Worm (Caenorhabditis elegans) whole organism, young adult: ENCODE results near the gene spp-28.

Source experiments
- B0019.2 ChIP-seq: fragments of 200-800 bp; sonication (Bioruptor generic); conservative IDR thresholded peaks from 2 replicates; pipeline ENCODE4 v1.3.6; 2022; ENCODE audit warnings: missing genetic modification reagents, missing genetic modification characterization, missing compliant biosample characterization
- B0336.3 ChIP-seq: fragments of 200-800 bp; sonication (Bioruptor generic); IDR thresholded peaks from 2 replicates; pipeline ENCODE4 v1.3.6; 2022; ENCODE audit warnings: missing genetic modification characterization, missing compliant biosample characterization
- C17E4.6 ChIP-seq: fragments of 200-800 bp; sonication (Bioruptor generic); IDR thresholded peaks from 2 replicates; pipeline ENCODE4 v1.3.6; 2022; ENCODE audit warnings: missing genetic modification reagents, missing genetic modification characterization, missing compliant biosample characterization
- D2030.7 ChIP-seq: fragments of 200-800 bp; sonication (Bioruptor generic); IDR thresholded peaks from 2 replicates; pipeline ENCODE4 v1.3.6; 2022; ENCODE audit warnings: missing genetic modification reagents, missing genetic modification characterization, missing compliant biosample characterization
- F33H1.4 ChIP-seq: fragments of 200-800 bp; sonication (Bioruptor generic); IDR thresholded peaks from 2 replicates; pipeline ENCODE4 v1.3.6; 2022; ENCODE audit warnings: missing genetic modification reagents, missing genetic modification characterization, missing compliant biosample characterization
- F39B2.1 ChIP-seq: fragments of 200-800 bp; sonication (Bioruptor generic); IDR thresholded peaks from 2 replicates; pipeline ENCODE4 v1.3.6; 2022; ENCODE audit warnings: missing genetic modification reagents, missing genetic modification characterization, missing compliant biosample characterization
- F52B5.7 ChIP-seq: sonication (generic microtip); optimal IDR thresholded peaks from 2 replicates; lab custom pipeline; 2016; ENCODE audit warnings: mild to moderate bottlenecking, missing genetic modification characterization, missing compliant biosample characterization
- F57C9.4 ChIP-seq: sonication (generic microtip); optimal IDR thresholded peaks from 2 replicates; lab custom pipeline; 2017; ENCODE audit warnings: mild to moderate bottlenecking, missing genetic modification characterization, missing compliant biosample characterization
- K11D2.4 ChIP-seq: fragments of 200-800 bp; sonication (Bioruptor generic); IDR thresholded peaks from 2 replicates; pipeline ENCODE4 v1.3.6; 2022; ENCODE audit warnings: missing genetic modification reagents, missing genetic modification characterization, missing compliant biosample characterization
- Y53G8AR.9 ChIP-seq: fragments of 200-800 bp; sonication (Bioruptor generic); conservative IDR thresholded peaks from 2 replicates; pipeline ENCODE4 v1.3.6; 2022; ENCODE audit warnings: missing genetic modification reagents, missing genetic modification characterization, missing compliant biosample characterization
- Y95B8A.8 ChIP-seq: fragments of 200-800 bp; sonication (Bioruptor generic); IDR thresholded peaks from 2 replicates; pipeline ENCODE4 v1.3.6; 2022; ENCODE audit warnings: missing genetic modification reagents, missing genetic modification characterization, missing compliant biosample characterization
- athp-1 ChIP-seq: sonication (generic microtip); optimal IDR thresholded peaks from 2 replicates; lab custom pipeline; 2017; ENCODE audit warnings: mild to moderate bottlenecking, missing genetic modification characterization, missing compliant biosample characterization
- attf-6 ChIP-seq: fragments of 200-800 bp; sonication (Bioruptor generic); IDR thresholded peaks from 2 replicates; pipeline ENCODE4 v1.3.6; 2022; ENCODE audit warnings: missing genetic modification reagents, missing genetic modification characterization, missing compliant biosample characterization
- cebp-1 ChIP-seq, 2 experiments: fragments of 200-800 bp in 1 of 2; sonication (Bioruptor generic) in 1 of 2; sonication (generic microtip) in 1 of 2; IDR thresholded peaks in 1 of 2; optimal IDR thresholded peaks in 1 of 2; 2 replicates each; pipeline versions ENCODE4 v1.3.6 to Lab custom; 2017 to 2022; ENCODE audit warnings: missing compliant biosample characterization in 2 of 2, missing genetic modification characterization in 2 of 2, mild to moderate bottlenecking in 1 of 2, missing genetic modification reagents in 1 of 2, moderate library complexity in 1 of 2
- ceh-79 ChIP-seq: sonication (generic microtip); optimal IDR thresholded peaks from 2 replicates; lab custom pipeline; 2017; ENCODE audit warnings: mild to moderate bottlenecking, missing genetic modification characterization, missing compliant biosample characterization
- chd-7 ChIP-seq: sonication (generic microtip); optimal IDR thresholded peaks from 2 replicates; lab custom pipeline; 2016; ENCODE audit warnings: mild to moderate bottlenecking, missing genetic modification characterization, moderate library complexity, missing compliant biosample characterization
- egl-44 ChIP-seq: fragments of 200-800 bp; sonication (Bioruptor generic); IDR thresholded peaks from 2 replicates; pipeline ENCODE4 v1.3.6; 2022; ENCODE audit warnings: missing genetic modification reagents, missing genetic modification characterization, missing compliant biosample characterization
- hmg-20 ChIP-seq: fragments of 200-800 bp; sonication (Bioruptor generic); IDR thresholded peaks from 2 replicates; pipeline ENCODE4 v1.3.6; 2022; ENCODE audit warnings: missing genetic modification reagents, missing genetic modification characterization, missing compliant biosample characterization
- let-526 ChIP-seq: fragments of 200-800 bp; sonication (Bioruptor generic); IDR thresholded peaks from 2 replicates; pipeline ENCODE4 v1.3.6; 2022; ENCODE audit warnings: missing genetic modification reagents, missing genetic modification characterization, missing compliant biosample characterization
- lin-26 ChIP-seq: fragments of 200-800 bp; sonication (Bioruptor generic); IDR thresholded peaks from 2 replicates; pipeline ENCODE4 v1.3.6; 2022; ENCODE audit warnings: missing genetic modification reagents, missing genetic modification characterization, missing compliant biosample characterization
- lin-35 ChIP-seq, 3 experiments: fragments of 150-350 bp in 2 of 3; sonication (generic microtip) in 1 of 3; optimal IDR thresholded peaks; 2 replicates each; lab custom pipeline; 2014 to 2018; ENCODE audit warnings: missing biosample characterization in 3 of 3, missing genetic modification characterization in 3 of 3, missing genetic modification reagents in 3 of 3
- madf-6 ChIP-seq: fragments of 200-800 bp; sonication (Bioruptor generic); IDR thresholded peaks from 2 replicates; pipeline ENCODE4 v1.3.6; 2022; ENCODE audit warnings: missing genetic modification reagents, missing genetic modification characterization, missing compliant biosample characterization
- mel-28 ChIP-seq: sonication (generic microtip); optimal IDR thresholded peaks from 2 replicates; lab custom pipeline; 2016; ENCODE audit warnings: borderline replicate concordance, mild to moderate bottlenecking, missing genetic modification characterization, missing compliant biosample characterization
- mxl-1 ChIP-seq: sonication (generic microtip); optimal IDR thresholded peaks from 2 replicates; lab custom pipeline; 2016; ENCODE audit warnings: missing genetic modification characterization, missing compliant biosample characterization
- nfyb-1 ChIP-seq: fragments of 200-800 bp; sonication (Bioruptor generic); IDR thresholded peaks from 2 replicates; pipeline ENCODE4 v1.3.6; 2022; ENCODE audit warnings: missing genetic modification reagents, missing genetic modification characterization, missing compliant biosample characterization
- nhr-90 ChIP-seq: sonication (generic microtip); optimal IDR thresholded peaks from 2 replicates; lab custom pipeline; 2016; ENCODE audit warnings: missing genotype, mild to moderate bottlenecking, missing genetic modification characterization, missing compliant biosample characterization
- pha-4 ChIP-seq: fragments of 150-350 bp; sonication (generic microtip); optimal IDR thresholded peaks from 2 replicates; lab custom pipeline; 2014; ENCODE audit warnings: missing biosample characterization, missing genetic modification reagents, missing genetic modification characterization
- repo-1 ChIP-seq: sonication (generic microtip); optimal IDR thresholded peaks from 2 replicates; lab custom pipeline; 2017; ENCODE audit warnings: mild to moderate bottlenecking, missing genetic modification characterization, missing compliant biosample characterization
- rpc-1 ChIP-seq, 2 experiments: fragments of 150-350 bp in 1 of 2; sonication (generic microtip) in 1 of 2; optimal IDR thresholded peaks; 2 replicates each; lab custom pipeline; 2014 to 2018; ENCODE audit warnings: missing biosample characterization in 1 of 2, missing genetic modification characterization in 1 of 2, missing genetic modification reagents in 1 of 2, missing genotype in 1 of 2
- snpc-4 ChIP-seq, 5 experiments: fragments of 150-350 bp in 1 of 5; sonication (generic microtip) in 4 of 5; optimal IDR thresholded peaks; 2 replicates each; lab custom pipeline; 2014 to 2018; ENCODE audit warnings: missing genetic modification characterization in 5 of 5, missing biosample characterization in 3 of 5, antibody characterized with exemption in 2 of 5, mild to moderate bottlenecking in 2 of 5, missing compliant biosample characterization in 2 of 5, missing genotype in 2 of 5, moderate library complexity in 2 of 5, missing genetic modification reagents in 1 of 5
- unc-62 ChIP-seq: fragments of 150-350 bp; optimal IDR thresholded peaks from 2 replicates; lab custom pipeline; 2014; ENCODE audit warnings: missing biosample characterization, missing genetic modification reagents, missing genetic modification characterization
- ztf-18 ChIP-seq: sonication (generic microtip); optimal IDR thresholded peaks from 2 replicates; lab custom pipeline; 2016; ENCODE audit warnings: missing genotype, mild to moderate bottlenecking, missing genetic modification characterization, missing compliant biosample characterization
- ztf-6 ChIP-seq: fragments of 200-800 bp; sonication (Bioruptor generic); IDR thresholded peaks from 2 replicates; pipeline ENCODE4 v1.3.6; 2022; ENCODE audit warnings: missing genetic modification reagents, missing genetic modification characterization, missing compliant biosample characterization

The spp-28 gene

ce11 chrIII:4223668-4224127, 33.6 kb upstream of the spp-28 start (continued):
- no peak for TF ChIP-seq madf-6 (GFP tag; lab: Robert Waterston, UW)
- peak in 1 of 3 experiments; percentile 57 for TF ChIP-seq lin-35 (GFP tag; optimal IDR thresholded peaks at IDR 0.05; lab: Kevin White, UChicago)
- peak; percentile 76 for TF ChIP-seq B0336.3 (GFP tag; lab: Robert Waterston, UW)
- TF ChIP-seq F33H1.4 (GFP tag; lab: Robert Waterston, UW), result no peak
- TF ChIP-seq Y53G8AR.9, result 0 out of 2 replicates have a peak, but pooled peaks have one; percentile 44

ce11 chrIII:4221527-4221926, 31.4 kb upstream of the spp-28 start:
- no peak for TF ChIP-seq ceh-79 (tag; lab: Kevin White, UChicago)
- TF ChIP-seq hmg-20, result no peak
- no peak for TF ChIP-seq B0336.3 (GFP tag; lab: Robert Waterston, UW)
- no peak for TF ChIP-seq D2030.7 (GFP tag; lab: Robert Waterston, UW)
- no peak for TF ChIP-seq Y95B8A.8 (GFP tag; lab: Robert Waterston, UW)
- TF ChIP-seq repo-1 (tag; lab: Kevin White, UChicago), result no peak
- no peak for TF ChIP-seq B0019.2
- no peak for TF ChIP-seq F52B5.7
- no peak for TF ChIP-seq F39B2.1 (GFP tag; lab: Robert Waterston, UW)
- no peak for TF ChIP-seq rpc-1 (optimal IDR thresholded peaks at IDR 0.05; lab: Kevin White, UChicago)
- no peak for TF ChIP-seq rpc-1 (tag; optimal IDR thresholded peaks at IDR 0.05; lab: Kevin White, UChicago)
- TF ChIP-seq egl-44, result no peak
- TF ChIP-seq attf-6 (GFP tag; lab: Robert Waterston, UW), result no peak
- TF ChIP-seq pha-4 (tag; lab: Kevin White, UChicago), result no peak
- TF ChIP-seq chd-7, result no peak

ce11 chrIII:4220864-4221263, 30.7 kb upstream of the spp-28 start:
- TF ChIP-seq nhr-90 (no peak), C17E4.6 (no peak), let-526 (GFP tag; lab: Robert Waterston, UW) (no peak), ztf-18 (no peak), cebp-1 (GFP tag; IDR thresholded peaks at IDR 0.05; lab: Robert Waterston, UW) (no peak), cebp-1 (tag; optimal IDR thresholded peaks at IDR 0.05; lab: Kevin White, UChicago) (no peak), unc-62 (GFP tag; lab: Kevin White, UChicago) (no peak), mel-28 (no peak), lin-26 (GFP tag; lab: Robert Waterston, UW) (no peak), D2030.7 (GFP tag; lab: Robert Waterston, UW) (no peak), snpc-4 (GFP tag; optimal IDR thresholded peaks at IDR 0.05; lab: Kevin White, UChicago) (no peak), snpc-4 (tag; optimal IDR thresholded peaks at IDR 0.05; lab: Kevin White, UChicago) (no peak), athp-1 (tag; lab: Kevin White, UChicago) (no peak), F57C9.4 (no peak), rpc-1 (optimal IDR thresholded peaks at IDR 0.05; lab: Kevin White, UChicago) (no peak), rpc-1 (tag; optimal IDR thresholded peaks at IDR 0.05; lab: Kevin White, UChicago) (no peak), mxl-1 (no peak)

ce11 chrIII:4210661-4211060, 20.5 kb upstream of the spp-28 start:
- TF ChIP-seq ztf-6 (no peak), nfyb-1 (GFP tag; lab: Robert Waterston, UW) (peak; percentile 94)

ce11 chrIII:4209188-4209587, 19.0 kb upstream of the spp-28 start, which contains the start of gene phlp-2:
phlp-2 (plus strand) TSS chrIII:4209488.
- TF ChIP-seq K11D2.4 (GFP tag; lab: Robert Waterston, UW), result no peak
- TF ChIP-seq nfyb-1 (GFP tag; lab: Robert Waterston, UW), result 0 out of 2 replicates have a peak, but pooled peaks have one; percentile 19
